Worm (Caenorhabditis elegans) whole organism, L1 larva: ENCODE results near the gene srx-47.

Experiments
- C16A3.4 ChIP-seq: fragments of 150-350 bp; optimal IDR thresholded peaks from 2 replicates; lab custom pipeline; 2014; ENCODE audit warnings: missing biosample characterization, missing genetic modification characterization
- alr-1 ChIP-seq: fragments of 200-800 bp; sonication (Bioruptor generic); optimal IDR thresholded peaks from 2 replicates; lab custom pipeline; 2018; ENCODE audit warnings: borderline replicate concordance, mild to moderate bottlenecking, missing genetic modification characterization, missing compliant biosample characterization
- aly-2 ChIP-seq: fragments of 150-350 bp; optimal IDR thresholded peaks from 2 replicates; lab custom pipeline; 2014; ENCODE audit warnings: missing biosample characterization, missing genetic modification characterization
- blmp-1 ChIP-seq: fragments of 150-350 bp; optimal IDR thresholded peaks from 2 replicates; lab custom pipeline; 2014; ENCODE audit warnings: missing biosample characterization, missing genetic modification characterization
- ceh-63 ChIP-seq: fragments of 200-800 bp; sonication (Bioruptor generic); optimal IDR thresholded peaks from 2 replicates; lab custom pipeline; 2018; ENCODE audit warnings: mild to moderate bottlenecking, missing genetic modification characterization, missing compliant biosample characterization
- ceh-82 ChIP-seq, 3 experiments: fragments of 150-350 bp in 1 of 3; sonication (generic microtip) in 2 of 3; optimal IDR thresholded peaks; 2 replicates each; lab custom pipeline; 2014 to 2017; ENCODE audit warnings: missing biosample characterization in 3 of 3, missing genetic modification characterization in 3 of 3
- dpl-1 ChIP-seq, 3 experiments: fragments of 150-350 bp in 2 of 3; sonication (generic microtip) in 1 of 3; optimal IDR thresholded peaks; 2 replicates each; lab custom pipeline; 2014 to 2017; ENCODE audit warnings: missing biosample characterization in 3 of 3, missing genetic modification characterization in 3 of 3, missing genetic modification reagents in 3 of 3
- efl-3 ChIP-seq: fragments of 200-800 bp; sonication (Bioruptor generic); optimal IDR thresholded peaks from 2 replicates; lab custom pipeline; 2018; ENCODE audit warnings: mild to moderate bottlenecking, missing genetic modification characterization, missing compliant biosample characterization
- egl-13 ChIP-seq: sonication (generic microtip); optimal IDR thresholded peaks from 2 replicates; lab custom pipeline; 2016; ENCODE audit warnings: missing genotype, missing genetic modification reagents, missing genetic modification characterization, missing compliant biosample characterization
- egl-27 ChIP-seq, 2 experiments: fragments of 150-350 bp in 1 of 2; sonication (generic microtip); optimal IDR thresholded peaks; 3 replicates each; lab custom pipeline; 2017 to 2018; ENCODE audit warnings: missing biosample characterization in 2 of 2, missing genetic modification characterization in 2 of 2, missing genetic modification reagents in 2 of 2
- fkh-10 ChIP-seq: sonication (generic microtip); optimal IDR thresholded peaks from 2 replicates; lab custom pipeline; 2017; ENCODE audit warnings: missing biosample characterization, missing genetic modification reagents, missing genetic modification characterization
- fkh-8 ChIP-seq: sonication (generic microtip); optimal IDR thresholded peaks from 2 replicates; lab custom pipeline; 2016; ENCODE audit warnings: mild to moderate bottlenecking, missing genetic modification characterization, missing compliant biosample characterization
- grh-1 ChIP-seq: fragments of 200-800 bp; sonication (Bioruptor generic); IDR thresholded peaks from 2 replicates; pipeline ENCODE4 v1.3.6; 2022; ENCODE audit warnings: missing genetic modification reagents, missing genetic modification characterization, missing compliant biosample characterization
- hlh-17 ChIP-seq: fragments of 200-800 bp; sonication (Bioruptor generic); optimal IDR thresholded peaks from 2 replicates; lab custom pipeline; 2018; ENCODE audit warnings: missing genetic modification characterization, mild to moderate bottlenecking, missing compliant biosample characterization, moderate library complexity, borderline replicate concordance
- hlh-4 ChIP-seq: sonication (generic microtip); optimal IDR thresholded peaks from 2 replicates; lab custom pipeline; 2016; ENCODE audit warnings: mild to moderate bottlenecking, missing genetic modification characterization, missing compliant biosample characterization
- hpl-2 ChIP-seq: fragments of 150-350 bp; optimal IDR thresholded peaks from 2 replicates; lab custom pipeline; 2014; ENCODE audit warnings: missing biosample characterization, missing genetic modification reagents, missing genetic modification characterization
- jun-1 ChIP-seq: fragments of 150-350 bp; optimal IDR thresholded peaks from 2 replicates; lab custom pipeline; 2014; ENCODE audit warnings: missing biosample characterization, missing genetic modification reagents, missing genetic modification characterization
- lin-15B ChIP-seq: fragments of 150-350 bp; sonication (generic microtip); optimal IDR thresholded peaks from 3 replicates; lab custom pipeline; 2014; ENCODE audit warnings: missing biosample characterization, missing genetic modification characterization
- lin-35 ChIP-seq, 2 experiments: fragments of 150-350 bp; optimal IDR thresholded peaks; 2 replicates each; lab custom pipeline; 2014; ENCODE audit warnings: missing biosample characterization in 2 of 2, missing genetic modification characterization in 2 of 2, missing genetic modification reagents in 2 of 2
- lir-3 ChIP-seq: sonication (generic microtip); optimal IDR thresholded peaks from 2 replicates; lab custom pipeline; 2016; ENCODE audit warnings: mild to moderate bottlenecking, missing genetic modification characterization, moderate library complexity, missing compliant biosample characterization; ENCODE audit not compliant: poor library complexity
- mab-9 ChIP-seq: fragments of 200-800 bp; sonication (Bioruptor generic); IDR thresholded peaks from 2 replicates; pipeline ENCODE4 v1.3.6; 2022; ENCODE audit warnings: missing genetic modification reagents, missing genetic modification characterization, missing compliant biosample characterization
- nhr-12 ChIP-seq: sonication (generic microtip); optimal IDR thresholded peaks from 2 replicates; lab custom pipeline; 2017; ENCODE audit warnings: missing biosample characterization, missing genetic modification characterization
- nhr-19 ChIP-seq: fragments of 200-800 bp; sonication (Bioruptor generic); conservative IDR thresholded peaks from 2 replicates; pipeline ENCODE4 v1.3.6; 2022; ENCODE audit warnings: missing genetic modification characterization, missing compliant biosample characterization
- nhr-28 ChIP-seq: fragments of 150-350 bp; optimal IDR thresholded peaks from 2 replicates; lab custom pipeline; 2014; ENCODE audit warnings: missing biosample characterization, missing genetic modification characterization
- nhr-47 ChIP-seq: sonication (generic microtip); optimal IDR thresholded peaks from 2 replicates; lab custom pipeline; 2016; ENCODE audit warnings: mild to moderate bottlenecking, missing genetic modification characterization, moderate library complexity, missing compliant biosample characterization
- nhr-71 ChIP-seq: sonication (generic microtip); optimal IDR thresholded peaks from 2 replicates; lab custom pipeline; 2016; ENCODE audit warnings: mild to moderate bottlenecking, missing genetic modification characterization, moderate library complexity, missing compliant biosample characterization
- nhr-76 ChIP-seq: sonication (generic microtip); optimal IDR thresholded peaks from 2 replicates; lab custom pipeline; 2017; ENCODE audit warnings: missing biosample characterization, missing genetic modification characterization
- nhr-77 ChIP-seq: fragments of 150-350 bp; optimal IDR thresholded peaks from 2 replicates; lab custom pipeline; 2014; ENCODE audit warnings: missing biosample characterization, missing genetic modification characterization
- pag-3 ChIP-seq: sonication (generic microtip); optimal IDR thresholded peaks from 2 replicates; lab custom pipeline; 2017; ENCODE audit warnings: missing genetic modification characterization, mild to moderate bottlenecking, missing compliant biosample characterization, antibody characterized with exemption, borderline replicate concordance; ENCODE audit not compliant: insufficient read depth
- pqm-1 ChIP-seq: sonication (generic microtip); optimal IDR thresholded peaks from 3 replicates; lab custom pipeline; 2017; ENCODE audit warnings: missing biosample characterization, missing genetic modification characterization
- rnt-1 ChIP-seq: sonication (generic microtip); optimal IDR thresholded peaks from 2 replicates; lab custom pipeline; 2016; ENCODE audit warnings: mild to moderate bottlenecking, missing genetic modification characterization, moderate library complexity, missing compliant biosample characterization
- skn-1 ChIP-seq: fragments of 150-350 bp; optimal IDR thresholded peaks from 2 replicates; lab custom pipeline; 2014; ENCODE audit warnings: missing biosample characterization, missing genetic modification characterization
- sup-37 ChIP-seq: fragments of 200-800 bp; sonication (Bioruptor generic); optimal IDR thresholded peaks from 2 replicates; lab custom pipeline; 2018; ENCODE audit warnings: mild to moderate bottlenecking, missing genetic modification characterization, missing compliant biosample characterization
- swsn-7 ChIP-seq: sonication (generic microtip); optimal IDR thresholded peaks from 2 replicates; lab custom pipeline; 2016; ENCODE audit warnings: missing genetic modification characterization, missing compliant biosample characterization
- tlp-1 ChIP-seq: fragments of 150-350 bp; optimal IDR thresholded peaks from 2 replicates; lab custom pipeline; 2014; ENCODE audit warnings: missing biosample characterization, missing genetic modification characterization
- unc-86 ChIP-seq: sonication (generic microtip); optimal IDR thresholded peaks from 2 replicates; lab custom pipeline; 2016; ENCODE audit warnings: missing genetic modification characterization, missing compliant biosample characterization
- vab-15 ChIP-seq: sonication (generic microtip); optimal IDR thresholded peaks from 2 replicates; lab custom pipeline; 2017; ENCODE audit warnings: missing genotype, mild to moderate bottlenecking, missing genetic modification characterization, missing compliant biosample characterization
- zag-1 ChIP-seq: fragments of 150-350 bp; optimal IDR thresholded peaks from 2 replicates; lab custom pipeline; 2014; ENCODE audit warnings: missing biosample characterization, missing genetic modification characterization
- zip-4 ChIP-seq: fragments of 200-800 bp; sonication (Bioruptor generic); optimal IDR thresholded peaks from 2 replicates; lab custom pipeline; 2018; ENCODE audit warnings: mild to moderate bottlenecking, missing genetic modification characterization, moderate library complexity, missing compliant biosample characterization
- ztf-11 ChIP-seq, 2 experiments: sonication (generic microtip); optimal IDR thresholded peaks; 2 replicates each; lab custom pipeline; 2016 to 2017; ENCODE audit warnings: missing genetic modification characterization in 2 of 2, missing biosample characterization in 1 of 2, missing compliant biosample characterization in 1 of 2
- ztf-4 ChIP-seq: fragments of 150-350 bp; optimal IDR thresholded peaks from 2 replicates; lab custom pipeline; 2014; ENCODE audit warnings: missing biosample characterization, missing genetic modification characterization

Gene srx-47

DNA sequence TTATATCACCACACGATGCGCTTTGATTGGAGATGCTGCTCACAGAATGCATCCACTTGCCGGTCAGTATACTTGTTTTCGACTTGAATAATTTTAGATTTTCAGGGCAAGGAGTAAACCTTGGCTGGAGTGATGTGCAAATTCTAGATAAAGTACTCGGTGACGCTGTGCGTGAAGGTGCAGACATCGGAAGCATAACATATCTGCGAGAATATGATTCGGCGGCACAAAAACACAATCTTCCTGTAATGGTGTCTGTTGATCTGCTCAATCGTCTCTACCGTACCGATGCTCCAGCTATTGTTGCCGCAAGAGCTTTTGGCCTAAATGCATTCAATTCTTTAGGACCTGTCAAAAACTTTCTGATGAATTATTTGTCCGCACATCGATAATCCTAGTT, 11.3 kb upstream of the srx-47 start (continued):
- TF ChIP-seq hlh-4 (tag; lab: Kevin White, UChicago) (no peak), ztf-11 (tag; optimal IDR thresholded peaks at IDR 0.05; lab: Kevin White, UChicago) (no peak), ztf-4 (tag; lab: Kevin White, UChicago) (peak; percentile 15), nhr-12 (tag; lab: Kevin White, UChicago) (no peak), hlh-17 (no peak), lin-35 (GFP tag; optimal IDR thresholded peaks at IDR 0.05; lab: Kevin White, UChicago) (no peak), nhr-28 (tag; lab: Kevin White, UChicago) (no peak), lir-3 (no peak), ceh-82 (tag; optimal IDR thresholded peaks at IDR 0.05; lab: Kevin White, UChicago) (no peak)
- TF ChIP-seq, all 84 proteins: peak for 5

DNA sequence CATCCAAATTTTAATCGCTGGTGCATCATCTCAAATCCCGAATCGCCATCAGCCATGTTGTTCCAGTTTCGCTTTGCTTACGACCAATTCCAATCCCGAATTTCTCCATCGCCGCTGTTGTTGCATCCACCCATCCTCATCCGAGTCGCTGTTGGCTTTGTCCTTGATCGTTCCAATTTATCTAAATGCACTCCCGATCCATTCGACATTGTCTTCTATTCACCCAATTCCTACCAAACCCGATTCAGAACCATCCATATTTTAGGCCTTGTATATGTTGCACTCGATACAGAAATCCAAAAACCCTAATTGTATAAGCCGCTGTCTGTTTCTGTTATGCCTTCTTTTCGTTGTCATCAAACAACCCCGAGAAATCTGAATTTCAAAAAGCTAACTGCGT, 9.5 kb upstream of the srx-47 start:
- TF ChIP-seq zip-4 (GFP tag; lab: Kevin White, UChicago) (no peak), tlp-1 (tag; lab: Kevin White, UChicago) (no peak), fkh-8 (tag; lab: Kevin White, UChicago) (no peak), fkh-10 (GFP tag; lab: Kevin White, UChicago) (no peak), jun-1 (tag; lab: Kevin White, UChicago) (no peak), skn-1 (tag; lab: Kevin White, UChicago) (no peak), lin-15B (no peak), egl-27 (tag; optimal IDR thresholded peaks at IDR 0.05; lab: Kevin White, UChicago) (no peak), efl-3 (GFP tag; lab: Kevin White, UChicago) (no peak), nhr-71 (tag; lab: Kevin White, UChicago) (peak; percentile 23), nhr-28 (tag; lab: Kevin White, UChicago) (no peak), sup-37 (no peak), grh-1 (GFP tag; lab: Robert Waterston, UW) (peak; percentile 56), nhr-19 (peak; percentile 24; the same call in 1 of the 2 replicates), zag-1 (tag; lab: Kevin White, UChicago) (no peak), blmp-1 (no peak), hpl-2 (GFP tag; lab: Kevin White, UChicago) (no peak), ceh-63 (peak; percentile 23), pqm-1 (tag; lab: Kevin White, UChicago) (no peak), vab-15 (tag; lab: Kevin White, UChicago) (no peak), mab-9 (GFP tag; lab: Robert Waterston, UW) (no peak), swsn-7 (no peak), egl-13 (tag; lab: Kevin White, UChicago) (no peak), pag-3 (no peak), nhr-77 (tag; lab: Kevin White, UChicago) (no peak), unc-86 (tag; lab: Kevin White, UChicago) (peak; percentile 3), dpl-1 (GFP tag; optimal IDR thresholded peaks at IDR 0.05; lab: Kevin White, UChicago) (no peak), aly-2 (tag; lab: Kevin White, UChicago) (no peak), alr-1 (tag; lab: Kevin White, UChicago) (no peak), rnt-1 (peak; percentile 20), nhr-76 (tag; lab: Kevin White, UChicago) (no peak), nhr-47 (tag; lab: Kevin White, UChicago) (no peak), C16A3.4 (tag; lab: Kevin White, UChicago) (peak; percentile 9)
